Worm (Caenorhabditis elegans) whole organism, dauer: ENCODE data around the gene ZK105.13.
"Not testable (repeated sequence)": the region's sequence is repeated elsewhere in the genome, so short reads cannot be mapped to it uniquely, and the experiment has no call there.

Experiments used
- unc-62 ChIP-seq: sonication (generic microtip); optimal IDR thresholded peaks from 2 replicates; lab custom pipeline; 2017; ENCODE audit warnings: missing biosample characterization, missing genetic modification reagents, missing genetic modification characterization

Gene ZK105.13

ce11 chrV:7733240-7733765 is 20.3 kb upstream of the ZK105.13 start:
- TF ChIP-seq unc-62 (GFP tag; lab: Kevin White, UChicago): no peak

DNA sequence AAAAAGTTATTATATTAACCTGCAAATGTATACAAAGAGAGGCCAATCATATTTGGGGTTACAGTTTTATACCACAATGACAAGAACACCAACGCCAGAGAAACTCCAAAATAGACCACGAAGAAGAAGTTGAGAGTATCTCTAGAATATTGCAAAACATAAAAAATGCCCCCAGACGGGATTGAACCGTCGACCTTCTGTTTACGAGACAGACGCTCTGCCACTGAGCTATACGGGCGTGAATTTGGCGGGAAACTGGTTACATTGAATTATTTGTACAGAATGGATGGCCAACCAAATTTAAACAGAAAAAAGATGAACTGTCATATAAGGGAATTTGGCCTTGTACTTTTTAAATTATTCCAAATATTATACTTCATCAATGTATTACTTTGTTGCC is 17.5 kb upstream of the ZK105.13 start:
- TF ChIP-seq unc-62 (GFP tag; lab: Kevin White, UChicago): no peak

ce11 chrV:7728679-7729027 is 15.7 kb upstream of the ZK105.13 start, which contains the start of gene Y97E10C.1:
TSS of gene Y97E10C.1 (plus strand) at chrV:7728879.
- no peak for TF ChIP-seq unc-62 (GFP tag; lab: Kevin White, UChicago)

ce11 chrV:7728003-7728678 is 15.2 kb upstream of the ZK105.13 start:
- no peak for TF ChIP-seq unc-62 (GFP tag; lab: Kevin White, UChicago)

DNA sequence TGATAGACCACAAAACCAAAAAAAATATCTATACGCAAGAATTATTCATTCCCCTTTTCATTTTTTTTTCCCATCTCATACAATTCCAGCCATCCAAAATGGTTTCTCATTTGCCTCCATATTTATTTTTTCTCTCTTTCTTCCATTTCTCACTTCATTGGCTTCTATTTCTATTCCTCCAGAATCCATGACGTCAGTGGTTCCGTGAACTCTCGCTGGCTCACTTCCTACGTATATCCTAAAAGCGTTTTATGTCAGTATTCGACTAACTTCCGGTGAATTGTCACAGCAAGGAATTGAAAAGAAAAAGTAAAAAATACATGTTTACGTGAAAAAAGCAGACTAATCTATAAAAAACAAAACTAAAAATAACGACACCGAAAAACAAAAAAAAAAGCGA is 14.0 kb upstream of the ZK105.13 start:
- no peak for TF ChIP-seq unc-62 (GFP tag; lab: Kevin White, UChicago)

ce11 chrV:7726202-7726601 is 13.2 kb upstream of the ZK105.13 start:
- TF ChIP-seq unc-62 (GFP tag; lab: Kevin White, UChicago): no peak

DNA sequence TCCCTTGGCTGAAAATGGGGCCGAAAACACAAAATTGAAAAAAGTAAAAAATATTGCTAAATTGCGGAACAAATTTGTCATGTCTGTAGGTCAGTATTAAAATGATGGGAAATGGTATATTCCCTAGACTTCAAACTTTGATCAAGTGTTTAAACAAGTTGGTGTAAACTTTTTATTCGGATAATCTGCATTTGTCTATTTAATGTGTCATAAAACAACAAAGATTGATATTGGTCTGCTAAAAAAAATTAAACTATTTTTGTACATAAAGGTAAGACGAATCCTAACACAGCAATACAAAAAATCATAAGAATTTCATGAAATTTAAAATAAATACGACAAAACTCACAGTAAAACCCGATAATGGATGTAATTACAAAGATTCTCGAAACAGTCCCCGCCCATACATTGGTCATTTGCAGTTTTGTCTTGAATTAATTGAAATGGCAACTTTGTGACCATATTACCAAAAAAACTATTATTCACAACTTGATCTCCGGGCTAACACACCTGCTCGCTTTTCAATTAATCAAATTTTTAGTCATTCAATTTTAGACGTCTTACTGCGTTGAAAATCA is 11.1 kb upstream of the ZK105.13 start, which contains the start of the genes ZK105.6 and ZK105.8:
TSS of gene ZK105.6 (minus strand) at position 101 of the 578 bp plus-strand sequence.
TSS of gene ZK105.8 (plus strand) at position 528 of the 578 bp plus-strand sequence.
- no peak for TF ChIP-seq unc-62 (GFP tag; lab: Kevin White, UChicago)

DNA sequence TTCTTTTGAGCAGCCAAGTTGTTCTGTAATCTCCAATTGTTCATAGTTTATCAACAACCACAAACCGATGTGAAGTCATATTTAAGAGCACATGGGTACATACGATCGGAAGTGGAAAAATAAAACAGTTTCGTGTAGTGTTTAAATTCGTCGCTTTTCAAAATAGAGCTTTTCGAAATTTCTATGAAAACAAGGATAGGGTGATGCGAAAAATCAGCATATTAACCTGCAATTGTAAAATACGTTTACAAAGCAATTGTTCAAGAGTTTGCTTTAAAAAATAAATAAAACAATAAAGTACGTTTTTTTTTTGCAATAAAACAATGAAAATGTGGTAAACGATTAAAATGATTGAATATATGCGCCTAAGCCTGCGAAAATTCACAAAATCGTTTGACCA is 9.0 kb upstream of the ZK105.13 start, which contains the start of gene ZK105.14:
TSS of gene ZK105.14 (minus strand) at position 101 of the 400 bp plus-strand sequence.
- no peak for TF ChIP-seq unc-62 (GFP tag; lab: Kevin White, UChicago)

DNA sequence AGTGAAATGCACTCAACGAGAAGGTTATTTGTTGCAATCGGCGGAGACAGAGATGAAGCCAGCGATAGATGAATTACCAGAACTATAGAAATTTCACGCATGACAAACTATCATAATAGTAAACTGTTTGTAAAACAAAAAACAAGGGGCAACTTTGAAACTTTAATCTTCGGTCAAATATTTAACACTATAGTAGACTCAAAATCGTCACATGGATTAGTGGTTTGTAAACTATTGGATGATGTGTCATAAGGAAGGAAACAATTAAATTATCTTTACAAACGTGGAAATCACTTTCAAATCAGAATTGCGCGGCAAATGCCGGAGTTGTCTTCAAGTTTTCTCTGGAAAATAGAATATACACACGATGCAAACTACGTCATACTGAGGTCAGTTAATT is 4.7 kb upstream of the ZK105.13 start, which contains the start of gene ZK105.5:
TSS of gene ZK105.5 (minus strand) at position 101 of the 400 bp plus-strand sequence.
- TF ChIP-seq unc-62 (GFP tag; lab: Kevin White, UChicago): no peak

- TF ChIP-seq unc-62 (GFP tag; lab: Kevin White, UChicago): no peak
Measured at ce11 chrV:7716034-7716433, 3.1 kb upstream of the ZK105.13 start, which contains the start of gene ZK105.12. TSS of gene ZK105.12 (minus strand) at chrV:7716134.

DNA sequence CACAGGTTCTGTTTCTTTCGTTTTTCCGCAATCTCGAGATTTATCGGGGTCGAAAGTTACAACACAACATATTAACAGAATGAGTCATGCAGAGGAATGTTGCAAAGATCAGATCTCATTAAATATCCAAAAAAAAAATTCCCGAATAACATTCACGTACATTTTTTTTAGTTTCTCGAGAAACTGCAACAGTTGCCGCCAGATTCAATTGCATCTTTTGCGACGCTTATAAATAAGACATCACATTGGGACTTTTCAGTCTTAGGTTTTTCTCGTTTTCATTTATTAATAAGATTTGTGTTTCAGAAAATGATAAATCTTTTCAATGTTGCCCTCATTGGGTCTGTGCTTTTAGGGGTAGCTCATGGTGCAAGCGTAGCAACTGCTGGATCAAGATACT is 719 bp upstream of the ZK105.13 start, which contains the start of gene ZK105.1:
TSS of gene ZK105.1 (plus strand) at position 301 of the 400 bp plus-strand sequence.
- TF ChIP-seq unc-62 (GFP tag; lab: Kevin White, UChicago): no peak

DNA sequence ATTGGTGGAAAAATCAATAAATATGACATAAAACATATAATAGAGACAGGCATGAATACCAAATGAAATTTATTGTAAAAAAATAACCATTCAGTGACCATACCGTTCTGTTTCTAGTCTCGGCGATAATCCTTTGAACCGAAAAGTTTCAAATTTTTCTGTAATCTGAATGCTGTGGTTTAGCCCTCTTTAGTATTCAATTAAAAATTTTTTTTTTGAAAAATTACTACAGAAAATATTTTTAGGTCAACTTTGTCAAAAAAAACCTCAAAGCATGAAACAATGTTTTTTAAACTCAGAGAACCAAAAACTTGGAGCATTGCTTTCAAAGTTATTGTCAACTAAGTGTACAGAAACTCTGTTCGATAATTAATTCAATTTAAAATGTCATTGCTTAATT is 4.4 kb downstream of the ZK105.13 start, which contains the start of gene ZK105.11:
TSS of gene ZK105.11 (minus strand) at position 101 of the 400 bp plus-strand sequence.
- no peak for TF ChIP-seq unc-62 (GFP tag; lab: Kevin White, UChicago)

DNA sequence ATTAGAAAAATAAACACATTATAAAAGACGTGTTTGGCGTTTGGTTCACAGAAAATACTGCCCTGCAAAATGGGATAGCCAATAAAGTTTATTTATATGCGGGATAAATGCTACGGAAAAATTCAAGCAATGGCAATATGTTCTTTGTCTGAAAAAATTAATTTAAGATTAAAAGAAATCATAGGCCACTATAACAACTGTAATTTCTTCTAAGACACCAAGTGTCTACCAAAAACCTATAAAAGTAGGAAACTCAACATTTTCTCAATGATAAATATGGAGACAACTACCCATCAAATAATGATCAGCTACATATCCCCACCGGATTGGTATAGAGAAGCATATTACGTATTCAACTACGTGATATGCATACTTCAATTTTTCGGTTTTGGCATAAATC is 7.7 kb downstream of the ZK105.13 start, which contains the start of gene srw-3:
TSS of gene srw-3 (plus strand) at position 301 of the 400 bp plus-strand sequence.
- TF ChIP-seq unc-62 (GFP tag; lab: Kevin White, UChicago): no peak

DNA sequence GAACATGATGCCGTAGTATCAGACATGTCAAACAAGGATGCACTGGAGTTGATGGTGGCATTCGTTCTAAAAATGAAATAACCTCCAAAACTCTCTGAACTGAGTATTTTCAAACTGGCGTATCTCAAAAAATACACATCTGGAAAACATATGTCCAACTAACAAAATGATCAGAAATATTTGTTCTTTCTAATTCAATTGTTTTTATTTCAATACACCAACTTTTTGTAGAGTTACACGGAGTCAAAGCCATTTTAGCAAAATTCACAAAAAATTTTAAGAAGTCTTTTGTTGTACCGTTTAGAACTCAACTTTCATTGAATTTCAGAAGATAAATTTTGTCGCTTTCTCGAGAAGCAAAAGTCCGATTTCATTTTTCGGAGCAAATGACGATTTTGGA is 9.4 kb downstream of the ZK105.13 start, which contains the start of gene srsx-40:
TSS of gene srsx-40 (minus strand) at position 101 of the 400 bp plus-strand sequence.
- TF ChIP-seq unc-62 (GFP tag; lab: Kevin White, UChicago): not testable (repeated sequence)

DNA sequence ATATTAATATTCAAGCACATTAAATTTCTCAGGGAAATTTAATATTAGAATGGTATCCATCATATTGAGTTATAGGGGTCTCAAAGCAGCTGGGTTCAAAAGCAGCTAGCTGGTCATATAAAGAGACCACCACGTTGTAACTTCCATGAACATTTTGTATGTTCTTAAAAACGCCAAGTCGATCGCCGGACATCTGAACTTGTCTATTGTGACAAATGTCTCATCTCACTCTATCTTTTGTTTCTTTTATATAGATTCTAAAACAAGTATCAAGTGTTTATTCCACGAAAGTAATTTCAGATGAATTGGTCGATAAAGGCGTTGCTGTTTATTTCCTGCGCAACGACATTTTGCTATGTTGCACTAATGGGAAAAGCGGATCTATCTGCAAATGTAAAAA is 16.1 kb downstream of the ZK105.13 start, which contains the start of gene ZK105.3:
TSS of gene ZK105.3 (plus strand) at position 301 of the 400 bp plus-strand sequence.
- TF ChIP-seq unc-62 (GFP tag; lab: Kevin White, UChicago): no peak

- TF ChIP-seq unc-62 (GFP tag; lab: Kevin White, UChicago): no peak
Measured at ce11 chrV:7693394-7693793, 19.6 kb downstream of the ZK105.13 start, which contains the start of gene C12D5.10. TSS of gene C12D5.10 (minus strand) at chrV:7693494.
